Worm (Caenorhabditis elegans) whole organism, mixed stage, embryonic: ENCODE data around the gene rps-24.

Experiments
- bed-3 ChIP-seq: fragments of 200-800 bp; sonication (Bioruptor generic); optimal IDR thresholded peaks from 3 replicates; lab custom pipeline; 2018; ENCODE audit warnings: mild to moderate bottlenecking, missing genetic modification characterization, moderate library complexity, missing compliant biosample characterization
- ces-1 ChIP-seq: fragments of 150-350 bp; optimal IDR thresholded peaks from 2 replicates; lab custom pipeline; 2014; ENCODE audit warnings: missing biosample characterization, missing genetic modification reagents, missing genetic modification characterization
- elt-1 ChIP-seq: sonication (generic microtip); optimal IDR thresholded peaks from 2 replicates; lab custom pipeline; 2017; ENCODE audit warnings: missing genetic modification characterization, mild to moderate bottlenecking, missing compliant biosample characterization, antibody characterized with exemption, moderate library complexity, borderline replicate concordance; ENCODE audit not compliant: insufficient read depth
- ham-2 ChIP-seq: fragments of 200-800 bp; sonication (Bioruptor generic); optimal IDR thresholded peaks from 2 replicates; lab custom pipeline; 2018; ENCODE audit warnings: mild to moderate bottlenecking, missing genetic modification characterization, missing compliant biosample characterization
- hlh-1 ChIP-seq: fragments of 150-350 bp; optimal IDR thresholded peaks from 2 replicates; lab custom pipeline; 2014; ENCODE audit warnings: missing biosample characterization, missing genetic modification reagents, missing genetic modification characterization
- lin-13 ChIP-seq: fragments of 150-350 bp; optimal IDR thresholded peaks from 2 replicates; lab custom pipeline; 2014; ENCODE audit warnings: missing biosample characterization, missing genetic modification characterization
- mab-5 ChIP-seq: fragments of 150-350 bp; optimal IDR thresholded peaks from 2 replicates; lab custom pipeline; 2014; ENCODE audit warnings: missing biosample characterization, missing genetic modification characterization
- nhr-237 ChIP-seq: fragments of 150-350 bp; optimal IDR thresholded peaks from 2 replicates; lab custom pipeline; 2014; ENCODE audit warnings: missing biosample characterization, missing genetic modification characterization
- nhr-28 ChIP-seq: fragments of 150-350 bp; optimal IDR thresholded peaks from 2 replicates; lab custom pipeline; 2014; ENCODE audit warnings: missing biosample characterization, missing genetic modification characterization
- nhr-76 ChIP-seq: sonication (generic microtip); optimal IDR thresholded peaks from 2 replicates; lab custom pipeline; 2017; ENCODE audit warnings: missing biosample characterization, missing genetic modification characterization
- pha-4 ChIP-seq: fragments of 150-350 bp; optimal IDR thresholded peaks from 2 replicates; lab custom pipeline; 2018; ENCODE audit warnings: missing biosample characterization, missing genetic modification reagents, missing genetic modification characterization
- snpc-4 ChIP-seq: fragments of 150-350 bp; optimal IDR thresholded peaks from 2 replicates; lab custom pipeline; 2014; ENCODE audit warnings: missing biosample characterization, missing genetic modification characterization
- unc-62 ChIP-seq: fragments of 150-350 bp; optimal IDR thresholded peaks from 2 replicates; lab custom pipeline; 2014; ENCODE audit warnings: missing biosample characterization, missing genetic modification reagents, missing genetic modification characterization
- ztf-11 ChIP-seq: fragments of 150-350 bp; optimal IDR thresholded peaks from 2 replicates; lab custom pipeline; 2014; ENCODE audit warnings: missing biosample characterization, missing genetic modification characterization

DNA sequence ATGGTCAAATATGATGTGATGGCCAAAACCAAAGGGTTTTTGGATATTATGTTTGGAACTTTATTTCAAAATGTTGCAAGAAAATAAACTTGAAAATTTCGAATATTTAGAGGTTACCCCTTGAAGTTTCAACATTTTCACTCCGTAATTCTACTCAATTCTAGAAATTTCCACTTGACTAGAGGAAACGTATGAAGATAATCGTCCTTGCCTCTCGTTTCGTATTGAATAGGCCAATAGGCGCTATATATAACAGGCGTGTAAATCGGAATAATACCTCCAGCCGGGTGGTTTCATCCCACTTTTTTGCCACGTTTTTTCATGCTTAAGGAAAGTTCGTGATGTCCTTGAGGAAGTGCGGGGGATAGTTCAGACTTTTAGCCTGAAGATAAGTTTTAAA, 42.4 kb upstream of the rps-24 start:
- TF ChIP-seq hlh-1 (tag; lab: Kevin White, UChicago) (no peak), nhr-76 (tag; lab: Kevin White, UChicago) (no peak), bed-3 (GFP tag; lab: Kevin White, UChicago) (no peak), nhr-237 (tag; lab: Kevin White, UChicago) (no peak), pha-4 (no peak), ces-1 (GFP tag; lab: Kevin White, UChicago) (no peak), ham-2 (no peak), snpc-4 (tag; lab: Kevin White, UChicago) (no peak), ztf-11 (tag; lab: Kevin White, UChicago) (no peak), nhr-28 (tag; lab: Kevin White, UChicago) (no peak), unc-62 (GFP tag; lab: Kevin White, UChicago) (no peak), mab-5 (tag; lab: Kevin White, UChicago) (no peak), elt-1 (no peak), lin-13 (tag; lab: Kevin White, UChicago) (no peak)
